Fruit fly (Drosophila melanogaster) whole organism, prepupa: Measurements from ENCODE around the gene CG12099.
A peak's percentile ranks its signal among the peaks of the same experiment; 100 is the strongest.

Experiments used
- Blimp-1 ChIP-seq: fragments of 200-800 bp; sonication (Bioruptor generic); optimal IDR thresholded peaks from 3 replicates; lab custom pipeline; 2017; ENCODE audit warnings: missing biosample characterization, missing genetic modification characterization, mild to moderate bottlenecking, moderate library complexity, missing genetic modification reagents
- CG10669 ChIP-seq: fragments of 200-800 bp; sonication (Bioruptor generic); optimal IDR thresholded peaks from 3 replicates; lab custom pipeline; 2018; ENCODE audit warnings: missing biosample characterization, mild to moderate bottlenecking, missing genetic modification characterization, moderate library complexity
- CG11902 ChIP-seq: fragments of 200-800 bp; sonication (Bioruptor generic); optimal IDR thresholded peaks from 3 replicates; lab custom pipeline; 2016; ENCODE audit warnings: missing biosample characterization, missing genetic modification characterization
- CG15336 ChIP-seq: fragments of 200-800 bp; sonication (Bioruptor generic); IDR thresholded peaks from 2 replicates; pipeline ENCODE4 v1.3.6; 2022; ENCODE audit warnings: missing biosample characterization, missing genetic modification characterization
- CG16779 ChIP-seq: fragments of 200-800 bp; sonication (Bioruptor generic); optimal IDR thresholded peaks from 3 replicates; lab custom pipeline; 2017; ENCODE audit warnings: missing biosample characterization, mild to moderate bottlenecking, missing genetic modification characterization
- CG3032 ChIP-seq: fragments of 200-800 bp; optimal IDR thresholded peaks from 2 replicates; lab custom pipeline; 2019; ENCODE audit warnings: missing biosample characterization, mild to moderate bottlenecking, missing genetic modification characterization, moderate library complexity
- CG31627 ChIP-seq: fragments of 200-800 bp; sonication (Bioruptor generic); optimal IDR thresholded peaks from 3 replicates; lab custom pipeline; 2016; ENCODE audit warnings: missing biosample characterization, missing genetic modification characterization
- CG34406 ChIP-seq: fragments of 200-800 bp; sonication (Bioruptor generic); optimal IDR thresholded peaks from 3 replicates; lab custom pipeline; 2016; ENCODE audit warnings: missing biosample characterization, missing genetic modification characterization
- CG3919 ChIP-seq: fragments of 200-800 bp; sonication (Bioruptor generic); optimal IDR thresholded peaks from 3 replicates; lab custom pipeline; 2016; ENCODE audit warnings: missing biosample characterization, missing genetic modification characterization
- CG6163 ChIP-seq: fragments of 200-800 bp; sonication (Bioruptor generic); IDR thresholded peaks from 3 replicates; pipeline ENCODE4 v1.3.6; 2022; ENCODE audit warnings: missing biosample characterization, missing genetic modification characterization
- CG6792 ChIP-seq: fragments of 200-800 bp; sonication (Bioruptor generic); optimal IDR thresholded peaks from 3 replicates; lab custom pipeline; 2016; ENCODE audit warnings: missing biosample characterization, missing genetic modification characterization
- CG6854 ChIP-seq: fragments of 200-800 bp; sonication (Bioruptor generic); optimal IDR thresholded peaks from 2 replicates; lab custom pipeline; 2017; ENCODE audit warnings: missing biosample characterization, mild to moderate bottlenecking, missing genetic modification characterization
- CG7368 ChIP-seq: fragments of 200-800 bp; sonication (Bioruptor generic); optimal IDR thresholded peaks from 3 replicates; lab custom pipeline; 2016; ENCODE audit warnings: missing biosample characterization, missing genetic modification characterization
- CG8119 ChIP-seq: fragments of 200-800 bp; sonication (Bioruptor generic); IDR thresholded peaks from 3 replicates; pipeline ENCODE4 v1.3.6; 2022; ENCODE audit warnings: missing biosample characterization, missing genetic modification characterization
- CG8632 ChIP-seq: fragments of 200-800 bp; sonication (Bioruptor generic); optimal IDR thresholded peaks from 3 replicates; lab custom pipeline; 2016; ENCODE audit warnings: missing biosample characterization, missing genetic modification characterization
- Eip75B ChIP-seq: fragments of 200-800 bp; sonication (Bioruptor generic); optimal IDR thresholded peaks from 3 replicates; lab custom pipeline; 2016; ENCODE audit warnings: missing biosample characterization, missing genetic modification characterization
- Eip78C ChIP-seq: fragments of 200-800 bp; sonication (Bioruptor generic); peaks from one replicate; lab custom pipeline; 2016; ENCODE audit warnings: missing biosample characterization, missing genetic modification characterization
- Ets21C ChIP-seq: fragments of 200-800 bp; sonication (Bioruptor generic); optimal IDR thresholded peaks from 3 replicates; lab custom pipeline; 2016; ENCODE audit warnings: missing biosample characterization, missing genetic modification characterization
- Ets96B ChIP-seq: fragments of 200-800 bp; optimal IDR thresholded peaks from 2 replicates; lab custom pipeline; 2019; ENCODE audit warnings: missing biosample characterization, mild to moderate bottlenecking, missing genetic modification characterization, moderate library complexity
- Gug ChIP-seq: fragments of 200-800 bp; sonication (Bioruptor generic); IDR thresholded peaks from 2 replicates; pipeline ENCODE4 v1.3.6; 2022; ENCODE audit warnings: missing biosample characterization, missing genetic modification characterization
- Hr38 ChIP-seq: sonication (Bioruptor generic); optimal IDR thresholded peaks from 2 replicates; lab custom pipeline; 2016; ENCODE audit warnings: missing biosample characterization, missing genetic modification characterization
- Hr39 ChIP-seq: fragments of 200-800 bp; sonication (Bioruptor generic); optimal IDR thresholded peaks from 2 replicates; lab custom pipeline; 2016; ENCODE audit warnings: missing biosample characterization, missing genetic modification characterization
- Lpt ChIP-seq: fragments of 200-800 bp; sonication (Bioruptor generic); optimal IDR thresholded peaks from 3 replicates; lab custom pipeline; 2016; ENCODE audit warnings: missing biosample characterization, missing genetic modification characterization
- Met ChIP-seq: fragments of 200-800 bp; sonication (Bioruptor generic); optimal IDR thresholded peaks from 3 replicates; lab custom pipeline; 2016; ENCODE audit warnings: missing biosample characterization, missing genetic modification characterization
- OdsH ChIP-seq: fragments of 200-800 bp; sonication (Bioruptor generic); optimal IDR thresholded peaks from 3 replicates; lab custom pipeline; 2016; ENCODE audit warnings: missing biosample characterization, missing genetic modification characterization
- Sox14 ChIP-seq: fragments of 200-800 bp; sonication (Bioruptor generic); optimal IDR thresholded peaks from 3 replicates; lab custom pipeline; 2016; ENCODE audit warnings: missing biosample characterization, missing genetic modification characterization
- achi ChIP-seq: fragments of 200-800 bp; sonication (Bioruptor generic); optimal IDR thresholded peaks from 3 replicates; lab custom pipeline; 2016; ENCODE audit warnings: missing biosample characterization, missing genetic modification characterization
- cyc ChIP-seq: fragments of 200-800 bp; sonication (Bioruptor generic); optimal IDR thresholded peaks from 3 replicates; lab custom pipeline; 2016; ENCODE audit warnings: missing biosample characterization, missing genetic modification characterization
- dac ChIP-seq: fragments of 200-800 bp; sonication (Bioruptor generic); optimal IDR thresholded peaks from 2 replicates; lab custom pipeline; 2017; ENCODE audit warnings: missing biosample characterization, mild to moderate bottlenecking, missing genetic modification characterization
- dsx ChIP-seq: fragments of 200-800 bp; optimal IDR thresholded peaks from 3 replicates; lab custom pipeline; 2019; ENCODE audit warnings: missing biosample characterization, mild to moderate bottlenecking, missing genetic modification characterization, moderate library complexity; ENCODE audit not compliant: poor library complexity, severe bottlenecking
- eg ChIP-seq: fragments of 200-800 bp; sonication (Bioruptor generic); IDR thresholded peaks from 3 replicates; pipeline ENCODE4 v1.3.6; 2022; ENCODE audit warnings: missing biosample characterization, missing genetic modification characterization
- esn ChIP-seq: fragments of 200-800 bp; sonication (Bioruptor generic); optimal IDR thresholded peaks from 2 replicates; lab custom pipeline; 2016; ENCODE audit warnings: missing biosample characterization, mild to moderate bottlenecking, missing genetic modification characterization, moderate library complexity
- fkh ChIP-seq: fragments of 200-800 bp; sonication (Bioruptor generic); optimal IDR thresholded peaks from 3 replicates; lab custom pipeline; 2017; ENCODE audit warnings: missing biosample characterization, mild to moderate bottlenecking, missing genetic modification characterization, moderate library complexity
- lz ChIP-seq: fragments of 200-800 bp; sonication (Bioruptor generic); optimal IDR thresholded peaks from 3 replicates; lab custom pipeline; 2016; ENCODE audit warnings: missing biosample characterization, missing genetic modification characterization
- salr ChIP-seq, 2 experiments: fragments of 200-800 bp; sonication (Bioruptor generic); optimal IDR thresholded peaks; 3 replicates each; lab custom pipeline; 2016 to 2018; ENCODE audit warnings: missing biosample characterization in 2 of 2, missing genetic modification characterization in 2 of 2, mild to moderate bottlenecking in 1 of 2
- ss ChIP-seq, 2 experiments: fragments of 200-800 bp; sonication (Bioruptor generic); optimal IDR thresholded peaks; 2 replicates in 1 of 2; 3 replicates in 1 of 2; lab custom pipeline; 2017 to 2018; ENCODE audit warnings: mild to moderate bottlenecking in 2 of 2, missing biosample characterization in 2 of 2, missing genetic modification characterization in 2 of 2, moderate library complexity in 1 of 2
- svp ChIP-seq: fragments of 200-800 bp; sonication (Bioruptor generic); peaks from one replicate; lab custom pipeline; 2016; ENCODE audit warnings: missing biosample characterization, missing genetic modification characterization
- topi ChIP-seq: fragments of 200-800 bp; sonication (Bioruptor generic); optimal IDR thresholded peaks from 3 replicates; lab custom pipeline; 2016; ENCODE audit warnings: missing biosample characterization, missing genetic modification characterization
- vri ChIP-seq: fragments of 200-800 bp; sonication (Bioruptor generic); optimal IDR thresholded peaks from 3 replicates; lab custom pipeline; 2016; ENCODE audit warnings: missing biosample characterization, mild to moderate bottlenecking, missing genetic modification characterization

The CG12099 gene

DNA sequence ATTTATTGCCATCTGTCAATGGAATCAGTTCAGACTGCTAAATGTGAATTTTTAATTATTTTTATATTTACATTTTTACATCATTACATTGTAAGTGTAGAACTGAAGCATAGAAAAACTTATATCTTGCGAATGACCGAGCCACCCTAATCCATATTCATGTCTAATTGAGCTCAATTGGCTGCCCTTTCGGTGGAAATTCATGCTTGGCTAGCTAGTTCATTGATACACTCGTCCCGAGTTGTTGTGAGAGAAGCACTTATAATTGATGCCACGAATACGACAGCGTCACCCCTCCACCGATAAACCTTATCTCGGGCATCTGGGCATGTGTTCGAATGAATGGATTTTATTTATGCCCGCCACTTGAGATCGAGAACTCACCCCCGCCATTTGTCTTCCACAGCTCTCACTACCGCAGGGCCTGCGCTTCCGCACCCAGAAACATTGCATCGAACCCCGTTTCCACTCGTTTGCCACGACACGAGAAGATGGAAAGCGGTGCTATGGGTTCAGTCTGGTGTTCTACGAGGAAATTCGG is 19.9 kb downstream of the CG12099 start:
- peak; percentile 84 for TF ChIP-seq svp (GFP tag; lab: Kevin White, UChicago)
- no peak for TF ChIP-seq Sox14 (GFP tag; lab: Kevin White, UChicago)
- peak; percentile 3 for TF ChIP-seq Eip78C (GFP tag; lab: Kevin White, UChicago)
- no peak for TF ChIP-seq Gug (GFP tag; lab: Robert Waterston, UW)
- TF ChIP-seq Met (GFP tag; lab: Kevin White, UChicago), result no peak

DNA sequence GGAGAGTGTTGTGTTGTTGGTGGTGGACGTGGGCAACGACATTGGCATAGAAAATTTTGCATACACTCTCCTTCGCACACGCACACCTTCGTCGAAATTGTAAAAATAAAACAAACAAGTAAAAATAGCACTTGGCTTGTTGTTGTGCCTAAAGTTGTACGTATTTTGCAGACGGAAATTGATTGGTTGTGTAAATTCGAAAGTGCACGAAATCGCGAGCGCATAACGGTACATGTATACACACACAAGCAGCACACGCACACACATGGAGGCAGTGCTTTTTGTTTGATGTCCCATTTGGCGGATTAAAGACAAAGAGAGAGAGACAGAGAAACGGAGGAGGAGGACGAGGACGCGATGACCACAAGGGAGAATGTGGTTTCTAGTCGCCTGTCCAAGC is 20.9 kb downstream of the CG12099 start:
- TF ChIP-seq Blimp-1 (GFP tag; lab: Kevin White, UChicago) (no peak), CG16779 (tag; lab: Kevin White, UChicago) (peak; percentile 33)

DNA sequence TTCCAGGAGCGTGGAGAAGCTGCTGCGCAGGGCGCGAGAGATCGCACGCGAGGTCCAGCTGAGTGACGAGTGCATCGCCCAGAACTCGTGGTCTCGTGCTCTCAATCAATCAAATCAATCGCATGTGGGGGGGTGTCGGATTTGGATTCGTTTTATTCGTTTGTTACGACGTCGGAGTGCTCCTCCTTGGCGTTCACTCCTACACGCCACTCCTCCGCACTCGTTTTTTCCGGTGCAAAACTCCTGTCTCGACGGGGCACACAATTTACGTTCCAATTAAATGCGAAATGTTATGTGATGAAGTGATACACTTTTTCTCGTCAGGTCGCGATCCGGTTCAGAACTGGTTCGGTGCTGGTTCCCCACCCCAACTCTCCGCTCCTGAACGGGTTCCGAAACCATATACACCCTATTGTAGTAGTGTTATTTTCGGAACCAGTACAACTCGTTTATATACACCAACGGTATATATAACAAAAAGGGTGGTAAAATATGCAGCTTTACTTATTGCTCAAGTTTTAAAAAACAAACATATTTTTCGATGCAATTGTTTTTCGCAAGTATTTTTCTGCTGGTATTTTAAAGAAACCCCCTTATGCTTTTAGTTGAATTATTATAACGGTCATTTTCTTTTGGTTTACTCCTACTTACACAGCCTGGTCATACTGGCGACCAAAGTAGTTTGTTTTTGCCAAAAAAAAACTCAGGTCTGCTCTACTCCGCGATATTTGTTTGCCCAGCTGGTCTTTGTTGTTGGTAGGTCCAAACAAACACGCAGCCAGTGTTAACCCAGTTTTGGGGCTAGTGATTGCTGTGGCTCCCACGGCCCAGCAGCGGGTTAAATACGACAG is 21.6 kb downstream of the CG12099 start, which contains the start of the genes CG12091 and pns:
TSS of gene CG12091 (minus strand) at position 349 of the 851 bp plus-strand sequence.
TSS of gene pns (plus strand) at position 651 of the 851 bp plus-strand sequence.
- TF ChIP-seq achi (GFP tag; lab: Kevin White, UChicago), result no peak
- no peak for TF ChIP-seq Hr38 (GFP tag; lab: Kevin White, UChicago)
- peak; percentile 3 for TF ChIP-seq CG11902
- peak; percentile 39 for TF ChIP-seq CG7368 (GFP tag; lab: Kevin White, UChicago)
- TF ChIP-seq CG16779 (tag; lab: Kevin White, UChicago), result no peak
- TF ChIP-seq lz (GFP tag; lab: Kevin White, UChicago), result peak; percentile 65
- TF ChIP-seq Ets21C (GFP tag; lab: Kevin White, UChicago), result no peak
- peak; percentile 61 for TF ChIP-seq cyc (GFP tag; lab: Kevin White, UChicago)
- TF ChIP-seq svp (GFP tag; lab: Kevin White, UChicago), result peak; percentile 96
- no peak for TF ChIP-seq salr (GFP tag; optimal IDR thresholded peaks at IDR 0.05; lab: Kevin White, UChicago)
- TF ChIP-seq eg, result peak; percentile 70
- TF ChIP-seq CG8632 (GFP tag; lab: Kevin White, UChicago), result peak; percentile 47
- 0 out of 2 replicates have a peak, but pooled peaks have one; percentile 13 for TF ChIP-seq Gug (GFP tag; lab: Robert Waterston, UW)
- peak; percentile 44 for TF ChIP-seq Sox14 (GFP tag; lab: Kevin White, UChicago)
- no peak for TF ChIP-seq CG10669 (GFP tag; lab: Kevin White, UChicago)
- peak; percentile 20 for TF ChIP-seq Ets96B (tag; lab: Kevin White, UChicago)
- TF ChIP-seq CG34406 (GFP tag; lab: Kevin White, UChicago), result peak; percentile 24
- peak; percentile 58 for TF ChIP-seq CG3032 (tag; lab: Kevin White, UChicago)
- peak in 1 of 2 experiments; percentile 29 for TF ChIP-seq ss (GFP tag; optimal IDR thresholded peaks at IDR 0.05; lab: Kevin White, UChicago)
- TF ChIP-seq Hr39 (GFP tag; lab: Kevin White, UChicago), result no peak
- TF ChIP-seq Eip78C (GFP tag; lab: Kevin White, UChicago), result peak; percentile 88
- TF ChIP-seq CG3919 (GFP tag; lab: Kevin White, UChicago), result peak; percentile 64
- peak; percentile 66 for TF ChIP-seq Eip75B (GFP tag; lab: Kevin White, UChicago)
- peak; percentile 54 for TF ChIP-seq CG15336
- TF ChIP-seq CG6163 (GFP tag; lab: Robert Waterston, UW), result peak; percentile 70; the same call in 2 of the 3 replicates
- peak; percentile 23 for TF ChIP-seq vri (GFP tag; lab: Kevin White, UChicago)
- peak; percentile 95 for TF ChIP-seq fkh (GFP tag; lab: Kevin White, UChicago)
- TF ChIP-seq dsx (GFP tag; lab: Kevin White, UChicago), result no peak
- peak; percentile 63 for TF ChIP-seq esn (GFP tag; lab: Kevin White, UChicago)
- peak; percentile 21 for TF ChIP-seq Lpt (GFP tag; lab: Kevin White, UChicago)
- TF ChIP-seq CG6854 (GFP tag; lab: Kevin White, UChicago), result peak; percentile 30
- peak; percentile 24; the same call in 1 of the 3 replicates for TF ChIP-seq CG8119 (GFP tag; lab: Robert Waterston, UW)
- TF ChIP-seq dac (GFP tag; lab: Kevin White, UChicago), result no peak
- peak; percentile 33 for TF ChIP-seq CG6792 (GFP tag; lab: Kevin White, UChicago)
- TF ChIP-seq CG31627 (GFP tag; lab: Kevin White, UChicago), result peak; percentile 60
- no peak for TF ChIP-seq OdsH (GFP tag; lab: Kevin White, UChicago)
- peak; percentile 41 for TF ChIP-seq topi (GFP tag; lab: Kevin White, UChicago)
